Worm (Caenorhabditis elegans): ENCODE results near the gene Y51H7BR.7.

ce11 chrII:1535931-1536330 is 10.5 kb upstream of the Y51H7BR.7 start, which contains the start of gene fbxb-43:
- no peak for TF ChIP-seq Y105C5A.15 (GFP tag; IDR thresholded peaks at IDR 0.05)
- TF ChIP-seq F26F4.8 (GFP tag; conservative IDR thresholded peaks at IDR 0.05), result no peak
- TF ChIP-seq ctbp-1 (GFP tag; IDR thresholded peaks at IDR 0.05), result no peak
- TF ChIP-seq zag-1 (tag; optimal IDR thresholded peaks at IDR 0.05), result no peak
- no peak for TF ChIP-seq unc-130 (GFP tag; optimal IDR thresholded peaks at IDR 0.05)
- TF ChIP-seq dve-1 (tag; optimal IDR thresholded peaks at IDR 0.05; ENCODE audit: insufficient read depth), result no peak
- TF ChIP-seq unc-39 (tag; optimal IDR thresholded peaks at IDR 0.05), result no peak
- TF ChIP-seq F44E2.7 (GFP tag; IDR thresholded peaks at IDR 0.05), result no peak
- no peak for TF ChIP-seq nhr-11 (tag; optimal IDR thresholded peaks at IDR 0.05)
- TF ChIP-seq hmg-1.1 (GFP tag; IDR thresholded peaks at IDR 0.05), result no peak
- no peak for TF ChIP-seq nhr-41 (GFP tag; IDR thresholded peaks at IDR 0.05)
